Worm (Caenorhabditis elegans): Measurements from ENCODE around the gene W02B3.3.

ce11 chrIII:651587-651986 is 16.6 kb downstream of the W02B3.3 start:
- TF ChIP-seq fkh-10 (GFP tag; optimal IDR thresholded peaks at IDR 0.05) (no peak), madf-2 (tag; optimal IDR thresholded peaks at IDR 0.05) (no peak), pqm-1 (tag; optimal IDR thresholded peaks at IDR 0.05) (no peak), npax-4 (tag; optimal IDR thresholded peaks at IDR 0.05) (no peak), dve-1 (tag; optimal IDR thresholded peaks at IDR 0.05) (no peak), pha-2 (tag; optimal IDR thresholded peaks at IDR 0.05) (no peak), ets-4 (tag; optimal IDR thresholded peaks at IDR 0.05) (no peak), pat-9 (tag; optimal IDR thresholded peaks at IDR 0.05) (no peak)
